Worm (Caenorhabditis elegans) whole organism, mixed stage, embryonic: ENCODE results near the gene ifb-1.

Source experiments
- nhr-28 ChIP-seq: fragments of 150-350 bp; optimal IDR thresholded peaks from 2 replicates; lab custom pipeline; 2014; ENCODE audit warnings: missing biosample characterization, missing genetic modification characterization
- unc-39 ChIP-seq: fragments of 150-350 bp; optimal IDR thresholded peaks from 2 replicates; lab custom pipeline; 2014; ENCODE audit warnings: missing biosample characterization, missing genetic modification characterization
- ztf-11 ChIP-seq: fragments of 150-350 bp; optimal IDR thresholded peaks from 2 replicates; lab custom pipeline; 2014; ENCODE audit warnings: missing biosample characterization, missing genetic modification characterization

- TF ChIP-seq ztf-11 (tag; lab: Kevin White, UChicago) (no peak), unc-39 (tag; lab: Kevin White, UChicago) (no peak), nhr-28 (tag; lab: Kevin White, UChicago) (no peak)
These were observed 18.1 kb upstream of the ifb-1 start for ce11 chrII:5747312-5747711.
